Fruit fly (Drosophila melanogaster) whole organism, wandering third instar larva: ENCODE results near the gene Rala.

Experiments
- Abd-B ChIP-seq: fragments of >200 bp; optimal IDR thresholded peaks from 2 replicates; lab custom pipeline; 2017; ENCODE audit warnings: missing biosample characterization, missing genetic modification characterization
- CG32264 ChIP-seq: fragments of 200-800 bp; sonication (Bioruptor generic); optimal IDR thresholded peaks from 2 replicates; lab custom pipeline; 2016; ENCODE audit warnings: missing biosample characterization, missing genetic modification characterization
- CG9705 ChIP-seq: fragments of 200-800 bp; sonication (Bioruptor generic); optimal IDR thresholded peaks from 2 replicates; lab custom pipeline; 2018; ENCODE audit warnings: missing biosample characterization, mild to moderate bottlenecking, missing genetic modification characterization
- CrebA ChIP-seq: fragments of 200-800 bp; sonication (Bioruptor generic); optimal IDR thresholded peaks from 2 replicates; lab custom pipeline; 2016; ENCODE audit warnings: missing biosample characterization, mild to moderate bottlenecking, missing genetic modification characterization, borderline replicate concordance
- Dfd ChIP-seq: fragments of >200 bp; optimal IDR thresholded peaks from 2 replicates; lab custom pipeline; 2017; ENCODE audit warnings: missing biosample characterization, missing genetic modification characterization
- Dif ChIP-seq: fragments of 200-275, 200-300 bp; sonication (Bioruptor generic); optimal IDR thresholded peaks from 2 replicates; lab custom pipeline; 2018; ENCODE audit warnings: missing biosample characterization, missing genetic modification characterization; ENCODE audit not compliant: partially characterized antibody
- GATAd ChIP-seq: sonication (Bioruptor generic); optimal IDR thresholded peaks from 2 replicates; lab custom pipeline; 2016; ENCODE audit warnings: missing biosample characterization, missing genetic modification characterization
- HLH106 ChIP-seq: fragments of 200-800 bp; optimal IDR thresholded peaks from 3 replicates; lab custom pipeline; 2019; ENCODE audit warnings: missing biosample characterization, mild to moderate bottlenecking, missing genetic modification characterization, moderate library complexity
- Hnf4 ChIP-seq: fragments of 200-800 bp; sonication (Bioruptor generic); optimal IDR thresholded peaks from 2 replicates; lab custom pipeline; 2016; ENCODE audit warnings: missing biosample characterization, mild to moderate bottlenecking, missing genetic modification characterization
- Hr78 ChIP-seq: fragments of >200 bp; optimal IDR thresholded peaks from 2 replicates; lab custom pipeline; 2017; ENCODE audit warnings: missing biosample characterization, missing genetic modification characterization
- Hr83 ChIP-seq: fragments of 200-300 bp; sonication (Bioruptor generic); optimal IDR thresholded peaks from 2 replicates; lab custom pipeline; 2016; ENCODE audit warnings: missing biosample characterization, mild to moderate bottlenecking, missing genetic modification characterization, moderate library complexity; ENCODE audit not compliant: poor library complexity, severe bottlenecking
- Jra ChIP-seq: sonication (Bioruptor generic); optimal IDR thresholded peaks from 2 replicates; lab custom pipeline; 2016; ENCODE audit warnings: missing biosample characterization, missing genetic modification characterization
- Mio ChIP-seq: sonication (Bioruptor generic); optimal IDR thresholded peaks from 2 replicates; lab custom pipeline; 2016; ENCODE audit warnings: missing biosample characterization, missing genetic modification characterization
- Myc ChIP-seq: fragments of >200 bp; optimal IDR thresholded peaks from 2 replicates; lab custom pipeline; 2017
- N ChIP-seq: fragments of >200 bp; optimal IDR thresholded peaks from 2 replicates; lab custom pipeline; 2018; ENCODE audit warnings: missing biosample characterization, missing external identifiers, missing genetic modification characterization
- OdsH ChIP-seq: fragments of 200-800 bp; sonication (Bioruptor generic); optimal IDR thresholded peaks from 2 replicates; lab custom pipeline; 2016; ENCODE audit warnings: missing biosample characterization, mild to moderate bottlenecking, missing genetic modification characterization
- Rel ChIP-seq, 2 experiments: fragments of 200-800 bp; sonication (Bioruptor generic) in 1 of 2; optimal IDR thresholded peaks; 2 replicates in 1 of 2; 3 replicates in 1 of 2; lab custom pipeline; 2016 to 2019; ENCODE audit warnings: mild to moderate bottlenecking in 2 of 2, missing biosample characterization in 2 of 2, missing genetic modification characterization in 2 of 2, moderate library complexity in 1 of 2
- Sp1 ChIP-seq: fragments of 200-800 bp; sonication (Bioruptor generic); optimal IDR thresholded peaks from 3 replicates; lab custom pipeline; 2019; ENCODE audit warnings: missing biosample characterization, mild to moderate bottlenecking, missing genetic modification characterization, moderate library complexity
- Vsx2 ChIP-seq: fragments of 200-300, 225-300 bp; sonication (Bioruptor generic); optimal IDR thresholded peaks from 2 replicates; lab custom pipeline; 2018; ENCODE audit warnings: missing biosample characterization, missing genetic modification characterization; ENCODE audit not compliant: partially characterized antibody
- br ChIP-seq: fragments of 200-800 bp; sonication (Bioruptor generic); optimal IDR thresholded peaks from 2 replicates; lab custom pipeline; 2016; ENCODE audit warnings: missing biosample characterization, missing genetic modification characterization
- brk ChIP-seq: fragments of 200-800 bp; sonication (Bioruptor generic); optimal IDR thresholded peaks from 2 replicates; lab custom pipeline; 2016; ENCODE audit warnings: missing biosample characterization, mild to moderate bottlenecking, missing genetic modification characterization
- dl ChIP-seq, 2 experiments: fragments of 175-275, 200-275 bp in 1 of 2; fragments of 200-275 bp in 1 of 2; sonication (Bioruptor generic); optimal IDR thresholded peaks; lab custom pipeline; 2018; ENCODE audit warnings: mild to moderate bottlenecking in 2 of 2, missing biosample characterization in 2 of 2, missing genetic modification characterization in 2 of 2, moderate library complexity in 2 of 2; ENCODE audit not compliant: partially characterized antibody in 2 of 2, insufficient read depth in 1 of 2
- dmrt93B ChIP-seq: fragments of 200-800 bp; sonication (Bioruptor generic); optimal IDR thresholded peaks from 2 replicates; lab custom pipeline; 2018; ENCODE audit warnings: missing biosample characterization, mild to moderate bottlenecking, missing genetic modification characterization
- dsf ChIP-seq: sonication (Bioruptor generic); optimal IDR thresholded peaks from 2 replicates; lab custom pipeline; 2016; ENCODE audit warnings: missing biosample characterization, missing genetic modification characterization, borderline replicate concordance
- ey ChIP-seq: fragments of 200-800 bp; sonication (Bioruptor generic); optimal IDR thresholded peaks from 2 replicates; lab custom pipeline; 2016; ENCODE audit warnings: missing biosample characterization, missing genetic modification characterization
- foxo ChIP-seq, 2 experiments: fragments of 200-800 bp; sonication (Bioruptor generic); optimal IDR thresholded peaks; 2 replicates in 1 of 2; 3 replicates in 1 of 2; lab custom pipeline; 2016 to 2017; ENCODE audit warnings: missing biosample characterization in 2 of 2, missing genetic modification characterization in 2 of 2
- fru ChIP-seq: fragments of 200-800 bp; sonication (Bioruptor generic); optimal IDR thresholded peaks from 3 replicates; lab custom pipeline; 2016; ENCODE audit warnings: missing biosample characterization, mild to moderate bottlenecking, missing genetic modification characterization
- h ChIP-seq: fragments of 200-800 bp; sonication (Bioruptor generic); optimal IDR thresholded peaks from 3 replicates; lab custom pipeline; 2016; ENCODE audit warnings: missing biosample characterization, mild to moderate bottlenecking, missing genetic modification characterization
- jim ChIP-seq: fragments of 175-275, 200-325 bp; sonication (Bioruptor generic); optimal IDR thresholded peaks from 2 replicates; lab custom pipeline; 2016; ENCODE audit warnings: missing biosample characterization, mild to moderate bottlenecking, missing genetic modification characterization
- lola ChIP-seq: fragments of >200 bp; optimal IDR thresholded peaks from 2 replicates; lab custom pipeline; 2017; ENCODE audit warnings: missing biosample characterization, missing genetic modification characterization
- pan ChIP-seq: fragments of >200 bp; optimal IDR thresholded peaks from 2 replicates; lab custom pipeline; 2017
- psq ChIP-seq: fragments of 200-800 bp; sonication (Bioruptor generic); optimal IDR thresholded peaks from 3 replicates; lab custom pipeline; 2017; ENCODE audit warnings: missing biosample characterization, mild to moderate bottlenecking, missing genetic modification characterization, moderate library complexity
- rgr ChIP-seq: fragments of 200-800 bp; sonication (Bioruptor generic); optimal IDR thresholded peaks from 3 replicates; lab custom pipeline; 2016; ENCODE audit warnings: missing biosample characterization, mild to moderate bottlenecking, missing genetic modification characterization
- sage ChIP-seq: fragments of 200-800 bp; sonication (Bioruptor generic); optimal IDR thresholded peaks from 2 replicates; lab custom pipeline; 2016; ENCODE audit warnings: missing biosample characterization, mild to moderate bottlenecking, missing genetic modification characterization
- sv ChIP-seq: fragments of 200-800 bp; sonication (Bioruptor generic); optimal IDR thresholded peaks from 3 replicates; lab custom pipeline; 2016; ENCODE audit warnings: missing biosample characterization, missing genetic modification characterization
- tai ChIP-seq: sonication (Bioruptor generic); optimal IDR thresholded peaks from 2 replicates; lab custom pipeline; 2016; ENCODE audit warnings: missing biosample characterization, missing genetic modification characterization
- usp ChIP-seq: fragments of >200 bp; optimal IDR thresholded peaks from 2 replicates; lab custom pipeline; 2017; ENCODE audit warnings: missing biosample characterization, missing genetic modification characterization
- woc ChIP-seq: sonication (Bioruptor generic); optimal IDR thresholded peaks from 2 replicates; lab custom pipeline; 2016; ENCODE audit warnings: missing biosample characterization, mild to moderate bottlenecking, missing genetic modification characterization

Rala gene

DNA sequence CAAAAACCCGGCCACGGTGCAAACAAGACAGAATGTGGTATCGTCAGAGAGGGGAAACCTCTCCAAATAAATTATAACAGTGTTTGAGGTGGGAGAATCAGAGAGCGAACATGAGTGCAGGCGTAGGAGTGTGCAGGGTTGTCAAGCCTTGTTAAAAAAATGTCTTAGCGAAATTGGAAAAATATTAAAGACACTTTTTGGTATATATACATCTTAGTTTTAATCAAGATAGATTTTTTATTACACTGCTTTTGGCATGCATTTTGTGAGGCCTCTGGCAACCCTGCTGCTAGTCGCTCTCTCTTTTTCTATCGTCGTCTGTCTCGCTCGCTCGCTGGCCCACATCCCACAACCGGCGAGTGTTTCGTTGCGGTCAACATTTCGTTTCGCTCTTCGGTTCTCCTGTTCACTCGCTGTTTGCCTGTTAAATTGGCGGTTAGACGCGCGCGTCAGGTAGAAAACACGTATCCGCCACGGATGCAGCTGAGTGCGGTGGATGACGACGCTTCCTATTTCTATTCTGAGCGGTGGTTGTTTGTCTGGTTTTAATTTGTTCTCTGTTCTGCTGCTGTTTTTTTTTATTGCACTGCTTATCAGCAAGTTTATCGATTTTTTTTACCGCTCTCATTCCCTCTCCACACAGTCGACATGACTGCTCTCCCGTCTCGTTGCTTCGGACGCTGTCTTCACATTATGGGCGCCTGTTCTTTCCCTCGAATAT, 22.7 kb upstream of the Rala start:
- TF ChIP-seq Rel (GFP tag; optimal IDR thresholded peaks at IDR 0.05; lab: Kevin White, UChicago) (peak; percentile 97), Rel (tag; optimal IDR thresholded peaks at IDR 0.05; lab: Kevin White, UChicago) (peak; percentile 97), dsf (peak; percentile 96), rgr (GFP tag; lab: Kevin White, UChicago) (peak; percentile 100), CG32264 (GFP tag; lab: Kevin White, UChicago) (peak; percentile 98), sv (GFP tag; lab: Kevin White, UChicago) (peak; percentile 100), Mio (GFP tag; lab: Kevin White, UChicago) (peak; percentile 95), br (GFP tag; lab: Kevin White, UChicago) (peak; percentile 99), GATAd (peak; percentile 97), Sp1 (GFP tag; lab: Kevin White, UChicago) (peak; percentile 100), h (GFP tag; lab: Kevin White, UChicago) (peak; percentile 100), HLH106 (peak; percentile 100), woc (GFP tag; lab: Kevin White, UChicago) (peak; percentile 99), Hnf4 (GFP tag; lab: Kevin White, UChicago) (peak; percentile 99), lola (GFP tag; lab: Kevin White, UChicago) (no peak), Hr78 (GFP tag; lab: Kevin White, UChicago) (no peak), tai (GFP tag; lab: Kevin White, UChicago) (peak; percentile 98), brk (GFP tag; lab: Kevin White, UChicago) (peak; percentile 98), ey (GFP tag; lab: Kevin White, UChicago) (peak; percentile 100), pan (lab: Kevin White, UChicago) (no peak), Dfd (GFP tag; lab: Kevin White, UChicago) (peak; percentile 85), dl (GFP tag; optimal IDR thresholded peaks at IDR 0.05; lab: Kevin White, UChicago; ENCODE audit: insufficient read depth in 1 of 2, partially characterized antibody in 2 of 2) (peak in 1 of 2 experiments; percentile 34), psq (peak; percentile 98), jim (peak; percentile 96), CrebA (GFP tag; lab: Kevin White, UChicago) (peak; percentile 97), usp (no peak), foxo (GFP tag; optimal IDR thresholded peaks at IDR 0.05; lab: Kevin White, UChicago) (peak; percentile 96 to 100), Vsx2 (GFP tag; lab: Kevin White, UChicago) (peak; percentile 77), sage (GFP tag; lab: Kevin White, UChicago) (peak; percentile 98), fru (peak; percentile 100), CG9705 (GFP tag; lab: Kevin White, UChicago) (peak; percentile 100), N (no peak), Hr83 (GFP tag; lab: Kevin White, UChicago) (peak; percentile 98), Myc (lab: Kevin White, UChicago) (no peak), dmrt93B (GFP tag; lab: Kevin White, UChicago) (peak; percentile 99), Jra (peak; percentile 98), Abd-B (no peak), Dif (GFP tag; lab: Kevin White, UChicago) (no peak), OdsH (GFP tag; lab: Kevin White, UChicago) (peak; percentile 99)

DNA sequence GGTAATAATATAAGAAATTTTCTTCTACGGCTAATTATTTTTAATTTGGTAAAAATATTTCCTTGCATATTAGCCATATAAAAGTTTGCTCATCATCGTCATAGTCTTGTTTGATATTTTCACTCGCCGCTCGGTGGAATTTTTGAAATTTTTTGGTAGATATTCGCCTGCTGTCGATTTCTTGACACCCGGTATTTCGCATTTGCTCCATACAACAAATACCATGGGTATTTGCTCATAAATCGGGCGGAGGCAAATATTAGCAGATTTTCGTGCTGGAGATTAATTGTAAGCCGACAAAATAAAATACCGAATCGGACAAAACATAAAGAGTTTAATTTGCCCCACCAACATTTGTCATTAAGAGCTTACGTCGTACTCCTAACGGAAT, 22.2 kb upstream of the Rala start:
- TF ChIP-seq sv (GFP tag; lab: Kevin White, UChicago) (no peak), dsf (no peak), psq (no peak), Jra (no peak), brk (GFP tag; lab: Kevin White, UChicago) (no peak), jim (no peak), Myc (lab: Kevin White, UChicago) (no peak), usp (no peak), HLH106 (no peak), Hr78 (GFP tag; lab: Kevin White, UChicago) (no peak), fru (no peak), CrebA (GFP tag; lab: Kevin White, UChicago) (no peak), dl (GFP tag; optimal IDR thresholded peaks at IDR 0.05; lab: Kevin White, UChicago; ENCODE audit: insufficient read depth in 1 of 2, partially characterized antibody in 2 of 2) (no peak), tai (GFP tag; lab: Kevin White, UChicago) (no peak), N (no peak), Mio (GFP tag; lab: Kevin White, UChicago) (no peak), CG9705 (GFP tag; lab: Kevin White, UChicago) (no peak), Vsx2 (GFP tag; lab: Kevin White, UChicago) (no peak)
